Worm (Caenorhabditis elegans): ENCODE measurements around the gene phyh-1.

ce11 chrIV:17258824-17259223, 386 bp downstream of the phyh-1 start:
- TF ChIP-seq ztf-29 (GFP tag; IDR thresholded peaks at IDR 0.05): no peak
- TF ChIP-seq tab-1 (GFP tag; IDR thresholded peaks at IDR 0.05): no peak
- TF ChIP-seq ref-1 (GFP tag; conservative IDR thresholded peaks at IDR 0.05): no peak
- no peak for TF ChIP-seq med-1 (GFP tag; optimal IDR thresholded peaks at IDR 0.05; ENCODE audit: insufficient read depth)
- no peak for TF ChIP-seq cog-1 (tag; optimal IDR thresholded peaks at IDR 0.05)
- TF ChIP-seq ztf-23 (GFP tag; IDR thresholded peaks at IDR 0.05): no peak
- TF ChIP-seq klf-2 (GFP tag; conservative IDR thresholded peaks at IDR 0.05): no peak
- no peak for TF ChIP-seq flt-1 (GFP tag; IDR thresholded peaks at IDR 0.05)
